Fruit fly (Drosophila melanogaster) whole organism, wandering third instar larva: ENCODE results near the gene Kua.

Source experiments
- CG9705 ChIP-seq: fragments of 200-800 bp; sonication (Bioruptor generic); optimal IDR thresholded peaks from 2 replicates; lab custom pipeline; 2018; ENCODE audit warnings: missing biosample characterization, mild to moderate bottlenecking, missing genetic modification characterization
- CrebA ChIP-seq: fragments of 200-800 bp; sonication (Bioruptor generic); optimal IDR thresholded peaks from 2 replicates; lab custom pipeline; 2016; ENCODE audit warnings: missing biosample characterization, mild to moderate bottlenecking, missing genetic modification characterization, borderline replicate concordance
- Dfd ChIP-seq: fragments of >200 bp; optimal IDR thresholded peaks from 2 replicates; lab custom pipeline; 2017; ENCODE audit warnings: missing biosample characterization, missing genetic modification characterization
- HLH106 ChIP-seq: fragments of 200-800 bp; optimal IDR thresholded peaks from 3 replicates; lab custom pipeline; 2019; ENCODE audit warnings: missing biosample characterization, mild to moderate bottlenecking, missing genetic modification characterization, moderate library complexity
- Vsx2 ChIP-seq: fragments of 200-300, 225-300 bp; sonication (Bioruptor generic); optimal IDR thresholded peaks from 2 replicates; lab custom pipeline; 2018; ENCODE audit warnings: missing biosample characterization, missing genetic modification characterization; ENCODE audit not compliant: partially characterized antibody
- br ChIP-seq: fragments of 200-800 bp; sonication (Bioruptor generic); optimal IDR thresholded peaks from 2 replicates; lab custom pipeline; 2016; ENCODE audit warnings: missing biosample characterization, missing genetic modification characterization
- dmrt93B ChIP-seq: fragments of 200-800 bp; sonication (Bioruptor generic); optimal IDR thresholded peaks from 2 replicates; lab custom pipeline; 2018; ENCODE audit warnings: missing biosample characterization, mild to moderate bottlenecking, missing genetic modification characterization
- fru ChIP-seq: fragments of 200-800 bp; sonication (Bioruptor generic); optimal IDR thresholded peaks from 3 replicates; lab custom pipeline; 2016; ENCODE audit warnings: missing biosample characterization, mild to moderate bottlenecking, missing genetic modification characterization
- lola ChIP-seq: fragments of >200 bp; optimal IDR thresholded peaks from 2 replicates; lab custom pipeline; 2017; ENCODE audit warnings: missing biosample characterization, missing genetic modification characterization
- pan ChIP-seq: fragments of >200 bp; optimal IDR thresholded peaks from 2 replicates; lab custom pipeline; 2017
- psq ChIP-seq: fragments of 200-800 bp; sonication (Bioruptor generic); optimal IDR thresholded peaks from 3 replicates; lab custom pipeline; 2017; ENCODE audit warnings: missing biosample characterization, mild to moderate bottlenecking, missing genetic modification characterization, moderate library complexity
- sage ChIP-seq: fragments of 200-800 bp; sonication (Bioruptor generic); optimal IDR thresholded peaks from 2 replicates; lab custom pipeline; 2016; ENCODE audit warnings: missing biosample characterization, mild to moderate bottlenecking, missing genetic modification characterization
- usp ChIP-seq: fragments of >200 bp; optimal IDR thresholded peaks from 2 replicates; lab custom pipeline; 2017; ENCODE audit warnings: missing biosample characterization, missing genetic modification characterization

DNA sequence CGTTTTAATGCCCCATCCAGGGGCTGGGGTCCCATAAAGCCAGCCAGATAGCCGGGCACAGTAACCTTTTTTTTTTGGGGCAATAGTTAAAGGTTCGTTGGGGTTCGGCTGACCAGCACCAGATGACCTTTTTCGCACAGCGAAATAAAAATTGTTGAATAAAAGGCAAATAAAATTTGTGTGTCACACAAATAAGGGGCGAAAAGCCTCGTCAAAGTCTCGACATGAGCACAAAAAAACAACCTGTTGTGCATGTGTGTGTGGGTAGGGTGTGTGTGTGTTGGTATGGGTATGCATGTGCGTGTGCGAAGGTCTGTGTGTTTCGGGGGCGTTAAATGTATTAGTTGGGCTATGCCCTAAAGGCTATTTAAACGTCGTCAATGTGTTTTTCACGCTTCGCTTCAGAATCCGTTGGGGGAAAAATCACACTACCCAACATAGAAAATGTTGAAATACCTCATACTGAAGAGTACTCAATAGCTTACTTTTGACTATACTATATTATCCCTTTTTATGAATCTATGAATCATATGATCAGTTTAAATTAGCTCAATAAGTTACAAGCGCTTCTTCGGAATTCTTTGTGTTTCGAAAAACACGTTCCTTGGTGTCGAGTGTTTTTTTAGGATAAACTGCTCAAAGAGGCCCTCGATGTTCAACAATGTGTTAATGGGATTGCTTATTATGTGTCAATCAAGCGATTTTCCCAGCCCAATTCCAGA is 46.0 kb upstream of the Kua start:
- TF ChIP-seq br (GFP tag; lab: Kevin White, UChicago), result no peak
- no peak for TF ChIP-seq sage
- TF ChIP-seq Dfd, result no peak
- TF ChIP-seq Vsx2 (GFP tag; lab: Kevin White, UChicago), result no peak
- TF ChIP-seq CrebA, result no peak
- no peak for TF ChIP-seq usp (GFP tag; lab: Kevin White, UChicago)
- TF ChIP-seq dmrt93B (GFP tag; lab: Kevin White, UChicago), result no peak
- TF ChIP-seq lola (GFP tag; lab: Kevin White, UChicago), result no peak
- TF ChIP-seq CG9705 (GFP tag; lab: Kevin White, UChicago), result no peak
- TF ChIP-seq fru (GFP tag; lab: Kevin White, UChicago), result no peak
- no peak for TF ChIP-seq psq (GFP tag; lab: Kevin White, UChicago)
- TF ChIP-seq HLH106 (tag; lab: Kevin White, UChicago), result no peak
- TF ChIP-seq pan, result no peak
